Worm (Caenorhabditis elegans) whole organism, L4 larva: ENCODE results near the gene lron-10.

Source experiments
- T26A8.4 ChIP-seq: fragments of 200-800 bp; sonication (Bioruptor generic); IDR thresholded peaks from 2 replicates; pipeline ENCODE4 v1.3.6; 2022; ENCODE audit warnings: missing genetic modification characterization, missing compliant biosample characterization
- aha-1 ChIP-seq: fragments of 150-350 bp; peaks from one replicate; lab custom pipeline; 2014; ENCODE audit warnings: missing biosample characterization, missing genetic modification characterization
- ama-1 ChIP-seq: fragments of 150-350 bp; optimal IDR thresholded peaks from 2 replicates; lab custom pipeline; 2014; ENCODE audit warnings: inconsistent platforms, mixed read lengths
- duxl-1 ChIP-seq: sonication (generic microtip); optimal IDR thresholded peaks from 2 replicates; lab custom pipeline; 2016; ENCODE audit warnings: mild to moderate bottlenecking, missing genetic modification characterization, moderate library complexity, missing compliant biosample characterization; ENCODE audit not compliant: poor library complexity
- lin-13 ChIP-seq: fragments of 150-350 bp; optimal IDR thresholded peaks from 2 replicates; lab custom pipeline; 2014; ENCODE audit warnings: missing biosample characterization, missing genetic modification reagents, missing genetic modification characterization
- lir-3 ChIP-seq: sonication (generic microtip); optimal IDR thresholded peaks from 2 replicates; lab custom pipeline; 2016; ENCODE audit warnings: mild to moderate bottlenecking, missing genetic modification characterization, missing compliant biosample characterization
- nhr-237 ChIP-seq: sonication (generic microtip); optimal IDR thresholded peaks from 2 replicates; lab custom pipeline; 2017; ENCODE audit warnings: missing biosample characterization, missing genetic modification characterization
- nhr-76 ChIP-seq: fragments of 150-350 bp; optimal IDR thresholded peaks from 2 replicates; lab custom pipeline; 2014; ENCODE audit warnings: missing biosample characterization, missing genetic modification characterization
- pha-4 ChIP-seq, 2 experiments: fragments of 150-350 bp in 1 of 2; fragments of 200-800 bp in 1 of 2; sonication (Bioruptor generic) in 1 of 2; IDR thresholded peaks in 1 of 2; optimal IDR thresholded peaks in 1 of 2; 2 replicates each; pipeline versions ENCODE4 v1.3.6 to Lab custom; 2014 to 2022; ENCODE audit warnings: missing genetic modification characterization in 2 of 2, missing genetic modification reagents in 2 of 2, missing biosample characterization in 1 of 2, missing compliant biosample characterization in 1 of 2
- unc-130 ChIP-seq: sonication (generic microtip); optimal IDR thresholded peaks from 2 replicates; lab custom pipeline; 2016; ENCODE audit warnings: missing genetic modification reagents, missing genetic modification characterization, missing compliant biosample characterization
- ztf-11 ChIP-seq: fragments of 150-350 bp; optimal IDR thresholded peaks from 2 replicates; lab custom pipeline; 2014; ENCODE audit warnings: missing biosample characterization, missing genetic modification characterization

DNA sequence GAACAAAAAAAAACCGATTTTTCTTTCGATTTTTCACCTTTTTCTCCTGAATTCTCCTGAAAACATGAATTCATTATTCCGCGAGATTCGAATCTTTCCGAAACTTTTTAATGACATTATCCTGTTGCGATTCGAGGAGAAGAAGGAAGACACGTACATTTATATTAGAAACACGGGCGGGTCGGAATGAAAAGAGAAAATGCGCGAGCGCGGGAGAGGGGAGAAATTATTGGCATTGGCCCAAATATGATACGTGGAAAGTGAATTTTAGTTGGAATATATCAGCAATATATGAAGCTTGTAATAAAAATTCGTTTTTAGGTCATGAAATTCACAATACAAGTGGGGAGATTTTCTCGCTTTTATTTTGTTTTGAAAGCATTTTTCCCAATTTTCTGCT, 32.3 kb upstream of the lron-10 start:
- TF ChIP-seq pha-4 (GFP tag; IDR thresholded peaks at IDR 0.05; lab: Robert Waterston, UW) = no peak
- no peak for TF ChIP-seq pha-4 (tag; optimal IDR thresholded peaks at IDR 0.05; lab: Kevin White, UChicago)
- no peak for TF ChIP-seq ztf-11
- peak; percentile 84 for TF ChIP-seq aha-1 (tag; lab: Kevin White, UChicago)
- no peak for TF ChIP-seq nhr-237
- no peak for TF ChIP-seq T26A8.4 (GFP tag; lab: Robert Waterston, UW)
- no peak for TF ChIP-seq lir-3 (tag; lab: Kevin White, UChicago)
- no peak for TF ChIP-seq nhr-76 (tag; lab: Kevin White, UChicago)
- no peak for TF ChIP-seq duxl-1 (tag; lab: Kevin White, UChicago)
- TF ChIP-seq unc-130 = no peak
- no peak for TF ChIP-seq lin-13 (GFP tag; lab: Kevin White, UChicago)
- TF ChIP-seq ama-1 = no peak
